Worm (Caenorhabditis elegans): Measurements from ENCODE around the gene cct-6.

DNA sequence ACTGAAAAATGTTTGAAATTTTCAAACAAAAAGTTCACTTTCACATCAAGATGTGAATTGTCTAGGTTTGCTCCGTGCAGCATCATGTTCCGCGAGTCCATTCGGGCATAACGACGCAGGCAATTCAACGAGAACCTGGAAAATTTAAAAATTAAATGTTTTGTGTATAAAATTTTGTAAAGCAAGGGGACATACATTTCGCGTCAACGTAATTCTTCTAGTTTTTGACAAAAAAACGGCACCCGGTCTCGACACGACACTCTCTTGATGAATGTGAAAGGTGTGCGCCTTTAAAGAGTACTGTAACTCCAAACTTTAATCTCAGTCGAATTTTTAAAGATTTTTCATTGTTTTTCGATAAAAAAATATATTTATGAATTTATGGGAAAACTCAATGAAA, 21.4 kb downstream of the cct-6 start, which contains the start of gene R12B2.6:
- TF ChIP-seq T22C8.4 (GFP tag; IDR thresholded peaks at IDR 0.05) (no peak), med-1 (GFP tag; optimal IDR thresholded peaks at IDR 0.05; ENCODE audit: insufficient read depth) (no peak), ref-1 (GFP tag; conservative IDR thresholded peaks at IDR 0.05) (no peak), tab-1 (GFP tag; IDR thresholded peaks at IDR 0.05) (no peak), ztf-23 (GFP tag; IDR thresholded peaks at IDR 0.05) (no peak), flt-1 (GFP tag; IDR thresholded peaks at IDR 0.05) (no peak)
